Worm (Caenorhabditis elegans): ENCODE measurements around the gene nhr-197.

DNA sequence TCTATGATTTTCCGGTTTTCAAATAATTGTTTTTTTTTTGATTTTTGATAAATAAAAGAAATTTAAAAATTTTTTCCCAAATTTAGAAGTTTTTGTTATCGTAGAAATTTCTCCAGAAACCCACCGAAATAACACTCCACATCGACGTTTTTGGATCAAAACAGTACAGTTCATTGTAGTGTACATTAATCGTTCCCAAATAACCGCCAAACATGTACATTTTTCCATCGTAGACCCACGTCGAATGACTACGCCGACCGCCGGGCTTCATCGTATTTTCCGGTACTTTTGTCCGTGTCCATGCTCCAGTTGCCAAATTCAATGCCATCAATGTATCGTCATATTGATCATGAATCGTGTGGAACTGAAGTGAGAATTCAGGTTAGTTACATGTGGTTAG, 33.6 kb upstream of the nhr-197 start, which contains the start of gene F53E4.2:
- TF ChIP-seq T22C8.4 (GFP tag; IDR thresholded peaks at IDR 0.05) = no peak
- TF ChIP-seq ztf-29 (GFP tag; IDR thresholded peaks at IDR 0.05) = no peak
- no peak for TF ChIP-seq flt-1 (GFP tag; IDR thresholded peaks at IDR 0.05)
- no peak for TF ChIP-seq cog-1 (tag; optimal IDR thresholded peaks at IDR 0.05)
- TF ChIP-seq tab-1 (GFP tag; IDR thresholded peaks at IDR 0.05) = no peak
- TF ChIP-seq ref-1 (GFP tag; conservative IDR thresholded peaks at IDR 0.05) = no peak
- no peak for TF ChIP-seq med-1 (GFP tag; optimal IDR thresholded peaks at IDR 0.05; ENCODE audit: insufficient read depth)
- TF ChIP-seq klf-2 (GFP tag; conservative IDR thresholded peaks at IDR 0.05) = no peak
- TF ChIP-seq ztf-23 (GFP tag; IDR thresholded peaks at IDR 0.05) = no peak

Measured in whole organism, midembryonic.